Worm (Caenorhabditis elegans) whole organism, mixed stage, embryonic: ENCODE data around the gene cwp-5.

Experiments
- M03D4.4 ChIP-seq: sonication (generic microtip); optimal IDR thresholded peaks from 2 replicates; lab custom pipeline; 2017; ENCODE audit warnings: mild to moderate bottlenecking, missing genetic modification characterization, missing compliant biosample characterization
- bed-3 ChIP-seq: fragments of 200-800 bp; sonication (Bioruptor generic); optimal IDR thresholded peaks from 3 replicates; lab custom pipeline; 2018; ENCODE audit warnings: mild to moderate bottlenecking, missing genetic modification characterization, moderate library complexity, missing compliant biosample characterization
- ceh-39 ChIP-seq: fragments of 150-350 bp; optimal IDR thresholded peaks from 2 replicates; lab custom pipeline; 2014; ENCODE audit warnings: missing biosample characterization, missing genetic modification characterization
- ceh-43 ChIP-seq: fragments of 200-800 bp; sonication (Bioruptor generic); optimal IDR thresholded peaks from 2 replicates; lab custom pipeline; 2018; ENCODE audit warnings: mild to moderate bottlenecking, missing genetic modification characterization, moderate library complexity, missing compliant biosample characterization
- ceh-83 ChIP-seq: fragments of 200-800 bp; sonication (Bioruptor generic); optimal IDR thresholded peaks from 2 replicates; lab custom pipeline; 2018; ENCODE audit warnings: mild to moderate bottlenecking, missing genetic modification characterization, missing compliant biosample characterization
- ces-1 ChIP-seq: fragments of 150-350 bp; optimal IDR thresholded peaks from 2 replicates; lab custom pipeline; 2014; ENCODE audit warnings: missing biosample characterization, missing genetic modification reagents, missing genetic modification characterization
- cnd-1 ChIP-seq: fragments of 200-800 bp; sonication (Bioruptor generic); optimal IDR thresholded peaks from 2 replicates; lab custom pipeline; 2018; ENCODE audit warnings: mild to moderate bottlenecking, missing genetic modification characterization, missing compliant biosample characterization
- drap-1 ChIP-seq: fragments of 200-800 bp; sonication (Bioruptor generic); optimal IDR thresholded peaks from 3 replicates; lab custom pipeline; 2018; ENCODE audit warnings: mild to moderate bottlenecking, missing genetic modification characterization, missing compliant biosample characterization
- elt-1 ChIP-seq: sonication (generic microtip); optimal IDR thresholded peaks from 2 replicates; lab custom pipeline; 2017; ENCODE audit warnings: missing genetic modification characterization, mild to moderate bottlenecking, missing compliant biosample characterization, antibody characterized with exemption, moderate library complexity, borderline replicate concordance; ENCODE audit not compliant: insufficient read depth
- elt-3 ChIP-seq: fragments of 150-350 bp; optimal IDR thresholded peaks from 2 replicates; lab custom pipeline; 2014; ENCODE audit warnings: missing biosample characterization, missing genetic modification characterization
- flh-1 ChIP-seq: fragments of 200-800 bp; sonication (Bioruptor generic); optimal IDR thresholded peaks from 2 replicates; lab custom pipeline; 2018; ENCODE audit warnings: mild to moderate bottlenecking, missing genetic modification characterization, moderate library complexity, missing compliant biosample characterization
- ham-2 ChIP-seq: fragments of 200-800 bp; sonication (Bioruptor generic); optimal IDR thresholded peaks from 2 replicates; lab custom pipeline; 2018; ENCODE audit warnings: mild to moderate bottlenecking, missing genetic modification characterization, missing compliant biosample characterization
- hlh-1 ChIP-seq: fragments of 150-350 bp; optimal IDR thresholded peaks from 2 replicates; lab custom pipeline; 2014; ENCODE audit warnings: missing biosample characterization, missing genetic modification reagents, missing genetic modification characterization
- lin-13 ChIP-seq: fragments of 150-350 bp; optimal IDR thresholded peaks from 2 replicates; lab custom pipeline; 2014; ENCODE audit warnings: missing biosample characterization, missing genetic modification characterization
- lin-32 ChIP-seq: fragments of 200-800 bp; sonication (Bioruptor generic); optimal IDR thresholded peaks from 2 replicates; lab custom pipeline; 2018; ENCODE audit warnings: mild to moderate bottlenecking, missing genetic modification characterization, missing compliant biosample characterization
- mab-5 ChIP-seq: fragments of 150-350 bp; optimal IDR thresholded peaks from 2 replicates; lab custom pipeline; 2014; ENCODE audit warnings: missing biosample characterization, missing genetic modification characterization
- mls-2 ChIP-seq: sonication (generic microtip); optimal IDR thresholded peaks from 2 replicates; lab custom pipeline; 2016; ENCODE audit warnings: mild to moderate bottlenecking, missing genetic modification characterization, moderate library complexity, missing compliant biosample characterization
- nhr-12 ChIP-seq: fragments of 150-350 bp; optimal IDR thresholded peaks from 2 replicates; lab custom pipeline; 2014; ENCODE audit warnings: missing biosample characterization, missing genetic modification characterization
- nhr-237 ChIP-seq: fragments of 150-350 bp; optimal IDR thresholded peaks from 2 replicates; lab custom pipeline; 2014; ENCODE audit warnings: missing biosample characterization, missing genetic modification characterization
- nhr-76 ChIP-seq: sonication (generic microtip); optimal IDR thresholded peaks from 2 replicates; lab custom pipeline; 2017; ENCODE audit warnings: missing biosample characterization, missing genetic modification characterization
- sem-2 ChIP-seq: fragments of 200-800 bp; sonication (Bioruptor generic); optimal IDR thresholded peaks from 2 replicates; lab custom pipeline; 2018; ENCODE audit warnings: mild to moderate bottlenecking, missing genetic modification characterization, missing compliant biosample characterization
- snpc-4 ChIP-seq: fragments of 150-350 bp; optimal IDR thresholded peaks from 2 replicates; lab custom pipeline; 2014; ENCODE audit warnings: missing biosample characterization, missing genetic modification characterization
- tbx-8 ChIP-seq: fragments of 200-800 bp; sonication (Bioruptor generic); optimal IDR thresholded peaks from 2 replicates; lab custom pipeline; 2018; ENCODE audit warnings: mild to moderate bottlenecking, missing genetic modification characterization, moderate library complexity, missing compliant biosample characterization
- unc-120 ChIP-seq: sonication (generic microtip); optimal IDR thresholded peaks from 2 replicates; lab custom pipeline; 2017; ENCODE audit warnings: missing genetic modification characterization, missing compliant biosample characterization; ENCODE audit not compliant: poor library complexity, severe bottlenecking
- unc-39 ChIP-seq: fragments of 150-350 bp; optimal IDR thresholded peaks from 2 replicates; lab custom pipeline; 2014; ENCODE audit warnings: missing biosample characterization, missing genetic modification characterization
- unc-62 ChIP-seq: fragments of 150-350 bp; optimal IDR thresholded peaks from 2 replicates; lab custom pipeline; 2014; ENCODE audit warnings: missing biosample characterization, missing genetic modification reagents, missing genetic modification characterization
- zip-8 ChIP-seq: fragments of 150-350 bp; optimal IDR thresholded peaks from 2 replicates; lab custom pipeline; 2014; ENCODE audit warnings: missing biosample characterization, missing genetic modification characterization
- ztf-11 ChIP-seq: fragments of 150-350 bp; optimal IDR thresholded peaks from 2 replicates; lab custom pipeline; 2014; ENCODE audit warnings: missing biosample characterization, missing genetic modification characterization

cwp-5 gene

ce11 chrX:13190912-13191311 is 1.2 kb upstream of the cwp-5 start, which contains the start of gene gpa-6:
Gene gpa-6 (plus strand): TSS chrX:13191212.
- TF ChIP-seq unc-62 (GFP tag; lab: Kevin White, UChicago) (no peak), elt-1 (no peak), mab-5 (no peak), sem-2 (GFP tag; lab: Kevin White, UChicago) (no peak), drap-1 (GFP tag; lab: Kevin White, UChicago) (no peak), hlh-1 (tag; lab: Kevin White, UChicago) (no peak), lin-13 (tag; lab: Kevin White, UChicago) (no peak), nhr-12 (tag; lab: Kevin White, UChicago) (no peak), ceh-43 (GFP tag; lab: Kevin White, UChicago) (no peak), mls-2 (tag; lab: Kevin White, UChicago) (no peak), zip-8 (no peak), tbx-8 (GFP tag; lab: Kevin White, UChicago) (no peak)

- no peak for TF ChIP-seq mls-2 (tag; lab: Kevin White, UChicago)
- TF ChIP-seq unc-120 (tag; lab: Kevin White, UChicago) = no peak
- no peak for TF ChIP-seq M03D4.4 (tag; lab: Kevin White, UChicago)
- TF ChIP-seq ces-1 (GFP tag; lab: Kevin White, UChicago) = no peak
- no peak for TF ChIP-seq bed-3
- no peak for TF ChIP-seq nhr-12 (tag; lab: Kevin White, UChicago)
- no peak for TF ChIP-seq unc-62 (GFP tag; lab: Kevin White, UChicago)
- no peak for TF ChIP-seq ceh-83 (GFP tag; lab: Kevin White, UChicago)
- TF ChIP-seq flh-1 = no peak
- TF ChIP-seq elt-3 (tag; lab: Kevin White, UChicago) = no peak
- TF ChIP-seq lin-13 (tag; lab: Kevin White, UChicago) = no peak
- TF ChIP-seq lin-32 (GFP tag; lab: Kevin White, UChicago) = no peak
- TF ChIP-seq ceh-39 (tag; lab: Kevin White, UChicago) = no peak
- TF ChIP-seq sem-2 (GFP tag; lab: Kevin White, UChicago) = no peak
These were observed 7.7 kb downstream of the cwp-5 start for ce11 chrX:13182012-13182411.

- no peak for TF ChIP-seq ces-1 (GFP tag; lab: Kevin White, UChicago)
- no peak for TF ChIP-seq elt-3 (tag; lab: Kevin White, UChicago)
- no peak for TF ChIP-seq nhr-12 (tag; lab: Kevin White, UChicago)
- no peak for TF ChIP-seq lin-13 (tag; lab: Kevin White, UChicago)
- no peak for TF ChIP-seq ztf-11 (tag; lab: Kevin White, UChicago)
- TF ChIP-seq nhr-76 = no peak
- TF ChIP-seq unc-39 = no peak
- TF ChIP-seq cnd-1 (tag; lab: Kevin White, UChicago) = no peak
- no peak for TF ChIP-seq M03D4.4 (tag; lab: Kevin White, UChicago)
- TF ChIP-seq drap-1 (GFP tag; lab: Kevin White, UChicago) = no peak
- no peak for TF ChIP-seq sem-2 (GFP tag; lab: Kevin White, UChicago)
- TF ChIP-seq nhr-237 (tag; lab: Kevin White, UChicago) = no peak
- TF ChIP-seq flh-1 = no peak
These were observed 11.4 kb downstream of the cwp-5 start, which contains the start of gene nlp-3 for ce11 chrX:13178347-13178746. Gene nlp-3 (minus strand): TSS chrX:13178447.

ce11 chrX:13174437-13174836 is 15.3 kb downstream of the cwp-5 start:
- TF ChIP-seq hlh-1 (tag; lab: Kevin White, UChicago) (peak; percentile 58), ceh-39 (tag; lab: Kevin White, UChicago) (no peak), ham-2 (GFP tag; lab: Kevin White, UChicago) (no peak), ztf-11 (tag; lab: Kevin White, UChicago) (no peak)
- TF ChIP-seq, all 35 proteins: peak for 1

ce11 chrX:13171206-13171605 is 18.6 kb downstream of the cwp-5 start:
- TF ChIP-seq ceh-39 (tag; lab: Kevin White, UChicago) = no peak
- no peak for TF ChIP-seq mls-2 (tag; lab: Kevin White, UChicago)
- TF ChIP-seq unc-120 (tag; lab: Kevin White, UChicago) = no peak
- no peak for TF ChIP-seq hlh-1 (tag; lab: Kevin White, UChicago)

ce11 chrX:13170804-13171203 is 19.0 kb downstream of the cwp-5 start:
- TF ChIP-seq snpc-4 (tag; lab: Kevin White, UChicago) (no peak), ces-1 (GFP tag; lab: Kevin White, UChicago) (peak; percentile 93)
